Worm (Caenorhabditis elegans) whole organism, L4 larva: ENCODE results near the gene C50D2.2.
A peak's percentile ranks its signal among the peaks of the same experiment; 100 is the strongest.

Experiments
- F10B5.3 ChIP-seq: sonication (generic microtip); optimal IDR thresholded peaks from 2 replicates; lab custom pipeline; 2016; ENCODE audit warnings: mild to moderate bottlenecking, missing genetic modification characterization, missing compliant biosample characterization
- F44E2.7 ChIP-seq: fragments of 200-800 bp; sonication (Bioruptor generic); IDR thresholded peaks from 2 replicates; pipeline ENCODE4 v2.1.2; 2022; ENCODE audit warnings: missing genetic modification characterization, missing compliant biosample characterization
- F49E8.2 ChIP-seq: sonication (generic microtip); optimal IDR thresholded peaks from 2 replicates; lab custom pipeline; 2016; ENCODE audit warnings: missing compliant biosample characterization, mild to moderate bottlenecking, missing genetic modification characterization, borderline replicate concordance
- R02D3.7 ChIP-seq: fragments of 150-350 bp; sonication (generic microtip); optimal IDR thresholded peaks from 3 replicates; lab custom pipeline; 2014; ENCODE audit warnings: missing biosample characterization, missing genetic modification characterization
- T26A8.4 ChIP-seq: fragments of 200-800 bp; sonication (Bioruptor generic); IDR thresholded peaks from 2 replicates; pipeline ENCODE4 v1.3.6; 2022; ENCODE audit warnings: missing genetic modification characterization, missing compliant biosample characterization
- Y105C5A.15 ChIP-seq: fragments of 200-800 bp; sonication (Bioruptor generic); IDR thresholded peaks from 2 replicates; pipeline ENCODE4 v1.3.6; 2022; ENCODE audit warnings: missing genetic modification characterization, missing compliant biosample characterization
- Y48G9A.11 ChIP-seq: fragments of 200-800 bp; sonication (Bioruptor generic); IDR thresholded peaks from 2 replicates; pipeline ENCODE4 v1.3.6; 2022; ENCODE audit warnings: missing genetic modification reagents, missing genetic modification characterization, missing compliant biosample characterization
- Y5F2A.4 ChIP-seq: fragments of 200-800 bp; sonication (Bioruptor generic); optimal IDR thresholded peaks from 2 replicates; lab custom pipeline; 2018; ENCODE audit warnings: mild to moderate bottlenecking, missing genetic modification characterization, missing compliant biosample characterization
- ZK337.2 ChIP-seq: fragments of 200-800 bp; sonication (Bioruptor generic); IDR thresholded peaks from 2 replicates; pipeline ENCODE4 v1.3.6; 2022; ENCODE audit warnings: missing genetic modification reagents, missing genetic modification characterization, missing compliant biosample characterization
- aha-1 ChIP-seq: fragments of 150-350 bp; peaks from one replicate; lab custom pipeline; 2014; ENCODE audit warnings: missing biosample characterization, missing genetic modification characterization
- ama-1 ChIP-seq: fragments of 150-350 bp; optimal IDR thresholded peaks from 2 replicates; lab custom pipeline; 2014; ENCODE audit warnings: inconsistent platforms, mixed read lengths
- ceh-62 ChIP-seq: sonication (generic microtip); optimal IDR thresholded peaks from 2 replicates; lab custom pipeline; 2017; ENCODE audit warnings: missing biosample characterization, missing genetic modification characterization
- ceh-82 ChIP-seq: sonication (generic microtip); optimal IDR thresholded peaks from 2 replicates; lab custom pipeline; 2017; ENCODE audit warnings: missing biosample characterization, missing genetic modification characterization
- ctbp-1 ChIP-seq: fragments of 200-800 bp; sonication (Bioruptor generic); IDR thresholded peaks from 2 replicates; pipeline ENCODE4 v1.3.6; 2022; ENCODE audit warnings: missing genetic modification reagents, missing genetic modification characterization, missing compliant biosample characterization
- daf-12 ChIP-seq: fragments of 150-350 bp; optimal IDR thresholded peaks from 2 replicates; lab custom pipeline; 2014; ENCODE audit warnings: missing biosample characterization, missing genetic modification reagents, missing genetic modification characterization
- daf-16 ChIP-seq, 3 experiments: sonication (generic microtip); optimal IDR thresholded peaks; 2 replicates each; lab custom pipeline; 2016 to 2017; ENCODE audit warnings: missing genetic modification characterization in 3 of 3, missing genetic modification reagents in 3 of 3, mild to moderate bottlenecking in 2 of 3, missing compliant biosample characterization in 2 of 3, missing biosample characterization in 1 of 3, moderate library complexity in 1 of 3
- daf-8 ChIP-seq: fragments of 200-800 bp; sonication (Bioruptor generic); IDR thresholded peaks from 2 replicates; pipeline ENCODE4 v1.3.6; 2022; ENCODE audit warnings: missing genetic modification characterization, missing compliant biosample characterization
- duxl-1 ChIP-seq: sonication (generic microtip); optimal IDR thresholded peaks from 2 replicates; lab custom pipeline; 2016; ENCODE audit warnings: mild to moderate bottlenecking, missing genetic modification characterization, moderate library complexity, missing compliant biosample characterization; ENCODE audit not compliant: poor library complexity
- dve-1 ChIP-seq: sonication (generic microtip); optimal IDR thresholded peaks from 2 replicates; lab custom pipeline; 2017; ENCODE audit warnings: antibody characterized with exemption, mild to moderate bottlenecking, missing genetic modification characterization, missing compliant biosample characterization; ENCODE audit not compliant: insufficient read depth
- egl-27 ChIP-seq: sonication (generic microtip); optimal IDR thresholded peaks from 3 replicates; lab custom pipeline; 2017; ENCODE audit warnings: missing biosample characterization, missing genetic modification reagents, missing genetic modification characterization
- hlh-11 ChIP-seq: fragments of 200-800 bp; sonication (Bioruptor generic); optimal IDR thresholded peaks from 2 replicates; lab custom pipeline; 2018; ENCODE audit warnings: mild to moderate bottlenecking, missing genetic modification characterization, missing compliant biosample characterization
- hlh-30 ChIP-seq: sonication (generic microtip); optimal IDR thresholded peaks from 2 replicates; lab custom pipeline; 2017; ENCODE audit warnings: antibody characterized with exemption, mild to moderate bottlenecking, missing genetic modification characterization, missing compliant biosample characterization; ENCODE audit not compliant: insufficient read depth
- hmg-1.1 ChIP-seq: fragments of 200-800 bp; sonication (Bioruptor generic); IDR thresholded peaks from 2 replicates; pipeline ENCODE4 v1.3.6; 2022; ENCODE audit warnings: missing genetic modification reagents, missing genetic modification characterization, missing compliant biosample characterization
- lin-13 ChIP-seq: fragments of 150-350 bp; optimal IDR thresholded peaks from 2 replicates; lab custom pipeline; 2014; ENCODE audit warnings: missing biosample characterization, missing genetic modification reagents, missing genetic modification characterization
- lin-29 ChIP-seq: fragments of 200-800 bp; sonication (Bioruptor generic); IDR thresholded peaks from 2 replicates; pipeline ENCODE4 v1.3.6; 2022; ENCODE audit warnings: missing genetic modification reagents, missing genetic modification characterization, missing compliant biosample characterization
- mes-2 ChIP-seq: sonication (generic microtip); optimal IDR thresholded peaks from 2 replicates; lab custom pipeline; 2016; ENCODE audit warnings: missing genotype, mild to moderate bottlenecking, missing genetic modification characterization, missing compliant biosample characterization; ENCODE audit not compliant: poor library complexity, severe bottlenecking
- mxl-2 ChIP-seq: fragments of 200-800 bp; sonication (Bioruptor generic); conservative IDR thresholded peaks from 2 replicates; pipeline ENCODE4 v1.3.6; 2022; ENCODE audit warnings: missing genetic modification reagents, missing genetic modification characterization, missing compliant biosample characterization
- nhr-10 ChIP-seq: fragments of 150-350 bp; optimal IDR thresholded peaks from 2 replicates; lab custom pipeline; 2014; ENCODE audit warnings: missing biosample characterization, missing genetic modification characterization
- nhr-237 ChIP-seq: sonication (generic microtip); optimal IDR thresholded peaks from 2 replicates; lab custom pipeline; 2017; ENCODE audit warnings: missing biosample characterization, missing genetic modification characterization
- nhr-28 ChIP-seq: fragments of 150-350 bp; optimal IDR thresholded peaks from 2 replicates; lab custom pipeline; 2014; ENCODE audit warnings: missing biosample characterization, missing genetic modification characterization
- nhr-41 ChIP-seq: fragments of 200-800 bp; sonication (Bioruptor generic); IDR thresholded peaks from 2 replicates; pipeline ENCODE4 v1.3.6; 2022; ENCODE audit warnings: missing genetic modification reagents, missing genetic modification characterization, missing compliant biosample characterization
- nhr-42 ChIP-seq: fragments of 200-800 bp; sonication (Bioruptor generic); IDR thresholded peaks from 2 replicates; pipeline ENCODE4 v1.3.6; 2022; ENCODE audit warnings: missing genetic modification characterization, missing compliant biosample characterization
- snpc-4 ChIP-seq: fragments of 150-350 bp; optimal IDR thresholded peaks from 2 replicates; lab custom pipeline; 2014; ENCODE audit warnings: missing biosample characterization, missing genetic modification characterization
- tra-1 ChIP-seq: fragments of 200-800 bp; sonication (Bioruptor generic); IDR thresholded peaks from 2 replicates; pipeline ENCODE4 v1.3.6; 2022; ENCODE audit warnings: missing genetic modification reagents, missing genetic modification characterization, missing compliant biosample characterization
- unc-62 ChIP-seq, 3 experiments: fragments of 150-350 bp in 1 of 3; sonication (generic microtip); optimal IDR thresholded peaks in 2 of 3; peaks in 1 of 3; 1 replicate in 1 of 3; 2 replicates in 2 of 3; lab custom pipeline; 2014 to 2017; ENCODE audit warnings: missing biosample characterization in 3 of 3, missing genetic modification characterization in 3 of 3, missing genetic modification reagents in 3 of 3, missing genotype in 1 of 3

C50D2.2 gene

ce11 chrII:155904-156303 lies 46.9 kb downstream of the C50D2.2 start, which contains the start of gene mrpl-28 (continued):
- no peak for TF ChIP-seq aha-1 (tag; lab: Kevin White, UChicago)
- no peak for TF ChIP-seq snpc-4 (tag; lab: Kevin White, UChicago)
- peak; percentile 60; the same call in 1 of the 2 replicates for TF ChIP-seq Y48G9A.11 (GFP tag; lab: Robert Waterston, UW)
- TF ChIP-seq ceh-62 (tag; lab: Kevin White, UChicago) = no peak
- peak; percentile 55; the same call in 1 of the 2 replicates for TF ChIP-seq ZK337.2
- no peak for TF ChIP-seq daf-12 (tag; lab: Kevin White, UChicago)
- TF ChIP-seq F10B5.3 = peak; percentile 77
- TF ChIP-seq ctbp-1 (GFP tag; lab: Robert Waterston, UW) = peak; percentile 72
- peak; percentile 60 for TF ChIP-seq F49E8.2 (tag; lab: Kevin White, UChicago)
- no peak for TF ChIP-seq ceh-82
- 0 out of 2 replicates have a peak, but pooled peaks have one; percentile 49 for TF ChIP-seq tra-1 (GFP tag; lab: Robert Waterston, UW)
- peak; percentile 92 for TF ChIP-seq dve-1 (tag; lab: Kevin White, UChicago)
- peak; percentile 53; the same call in 1 of the 2 replicates for TF ChIP-seq nhr-42 (GFP tag; lab: Robert Waterston, UW)
- TF ChIP-seq nhr-10 (tag; lab: Kevin White, UChicago) = no peak
- no peak for TF ChIP-seq nhr-237
- peak; percentile 87 for TF ChIP-seq duxl-1 (tag; lab: Kevin White, UChicago)
- TF ChIP-seq daf-8 = no peak
- no peak for TF ChIP-seq egl-27 (tag; lab: Kevin White, UChicago)

- TF ChIP-seq hmg-1.1 (no peak), aha-1 (tag; lab: Kevin White, UChicago) (peak; percentile 59), daf-16 (GFP tag; optimal IDR thresholded peaks at IDR 0.05; lab: Kevin White, UChicago) (no peak), daf-16 (tag; optimal IDR thresholded peaks at IDR 0.05; lab: Kevin White, UChicago) (peak; percentile 7), nhr-10 (tag; lab: Kevin White, UChicago) (no peak), hlh-11 (tag; lab: Kevin White, UChicago) (peak; percentile 12), R02D3.7 (tag; lab: Kevin White, UChicago) (no peak)
These were observed 48.1 kb downstream of the C50D2.2 start for ce11 chrII:156999-157499.

- TF ChIP-seq T26A8.4 (GFP tag; lab: Robert Waterston, UW) (no peak), Y105C5A.15 (GFP tag; lab: Robert Waterston, UW) (no peak), lin-13 (GFP tag; lab: Kevin White, UChicago) (no peak), Y5F2A.4 (GFP tag; lab: Kevin White, UChicago) (no peak), hlh-30 (tag; lab: Kevin White, UChicago) (no peak), ZK337.2 (no peak), F44E2.7 (GFP tag; lab: Robert Waterston, UW) (no peak), hlh-11 (tag; lab: Kevin White, UChicago) (peak; percentile 2), daf-16 (GFP tag; optimal IDR thresholded peaks at IDR 0.05; lab: Kevin White, UChicago) (no peak), daf-16 (tag; optimal IDR thresholded peaks at IDR 0.05; lab: Kevin White, UChicago) (peak; percentile 4), F49E8.2 (tag; lab: Kevin White, UChicago) (no peak), aha-1 (tag; lab: Kevin White, UChicago) (peak; percentile 57), mes-2 (tag; lab: Kevin White, UChicago) (peak; percentile 29), ama-1 (lab: Kevin White, UChicago) (no peak), nhr-28 (tag; lab: Kevin White, UChicago) (no peak), lin-29 (GFP tag; lab: Robert Waterston, UW) (no peak), tra-1 (GFP tag; lab: Robert Waterston, UW) (0 out of 2 replicates have a peak, but pooled peaks have one; percentile 7), nhr-41 (GFP tag; lab: Robert Waterston, UW) (no peak), unc-62 (GFP tag; optimal IDR thresholded peaks at IDR 0.05 in 1 of 2; lab: Kevin White, UChicago) (peak in 1 of 2 experiments; percentile 95), unc-62 (tag; optimal IDR thresholded peaks at IDR 0.05; lab: Kevin White, UChicago) (no peak), mxl-2 (0 out of 2 replicates have a peak, but pooled peaks have one; percentile 22)
These were observed 49.2 kb downstream of the C50D2.2 start for ce11 chrII:158004-158731.
